Worm (Caenorhabditis elegans): ENCODE measurements around the gene F59A6.11.

DNA sequence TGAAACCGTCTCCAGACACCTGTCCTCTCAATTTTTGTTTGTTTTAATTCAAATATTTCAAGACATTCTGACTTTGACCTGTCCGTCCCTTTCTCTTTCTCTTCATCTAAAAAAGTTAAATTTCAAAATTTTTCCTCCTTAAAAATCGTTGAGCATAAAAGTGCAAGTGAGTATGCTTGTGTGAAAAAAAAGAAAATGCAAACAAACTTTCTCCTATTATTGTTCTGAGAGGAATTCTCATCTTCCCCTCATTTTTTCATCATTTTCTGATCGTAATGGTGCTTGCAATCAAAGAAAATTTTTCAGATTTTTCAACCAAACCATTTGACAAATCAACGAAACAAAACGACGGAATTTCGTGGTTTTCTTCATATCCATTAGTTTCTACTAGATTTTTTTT lies 29.7 kb downstream of the F59A6.11 start, which contains the start of gene shc-2:
- TF ChIP-seq dao-5 (tag; optimal IDR thresholded peaks at IDR 0.05) (no peak), W03F9.2 (tag; optimal IDR thresholded peaks at IDR 0.05) (no peak)

Measured in whole organism, L4/young adult.